Worm (Caenorhabditis elegans): ENCODE measurements around the gene F17C8.6.
A peak's percentile ranks its signal among the peaks of the same experiment; 100 is the strongest.

F17C8.6 gene

ce11 chrIII:4754001-4754561, 8.2 kb upstream of the F17C8.6 start, which contains the start of the genes rps-0 and rbg-3 (continued):
- TF ChIP-seq chd-7 (tag; optimal IDR thresholded peaks at IDR 0.05) (no peak), fkh-3 (tag; optimal IDR thresholded peaks at IDR 0.05) (no peak), mcd-1 (GFP tag; IDR thresholded peaks at IDR 0.05) (peak; percentile 83), T26A5.8 (tag; optimal IDR thresholded peaks at IDR 0.05) (no peak), aptf-2 (GFP tag; conservative IDR thresholded peaks at IDR 0.05) (no peak), ccch-3 (GFP tag; optimal IDR thresholded peaks at IDR 0.05) (no peak), B0019.2 (GFP tag; conservative IDR thresholded peaks at IDR 0.05) (peak; percentile 74; the same call in 1 of the 2 replicates), nhr-27 (tag; optimal IDR thresholded peaks at IDR 0.05) (no peak), Y67H2A.10 (GFP tag; conservative IDR thresholded peaks at IDR 0.05) (peak; percentile 57; the same call in 1 of the 2 replicates), lin-26 (GFP tag; IDR thresholded peaks at IDR 0.05) (no peak), hlh-12 (tag; optimal IDR thresholded peaks at IDR 0.05) (no peak), ztf-3 (GFP tag; optimal IDR thresholded peaks at IDR 0.05) (no peak), tbx-9 (tag; optimal IDR thresholded peaks at IDR 0.05; ENCODE audit: borderline replicate concordance) (no peak), tlf-1 (GFP tag; optimal IDR thresholded peaks at IDR 0.05) (peak; percentile 88), C06A6.2 (GFP tag; conservative IDR thresholded peaks at IDR 0.05) (no peak; the same call in 1 of the 2 replicates), snpc-3.4 (tag; optimal IDR thresholded peaks at IDR 0.05) (peak; percentile 91), cebp-2 (GFP tag; IDR thresholded peaks at IDR 0.05) (no peak), aptf-3 (GFP tag; IDR thresholded peaks at IDR 0.05) (no peak), ceh-100 (GFP tag; IDR thresholded peaks at IDR 0.05) (peak; percentile 27; the same call in 1 of the 2 replicates), F33H1.4 (GFP tag; IDR thresholded peaks at IDR 0.05) (peak; percentile 99), F22D6.2 (tag; optimal IDR thresholded peaks at IDR 0.05) (no peak), lsy-27 (tag; optimal IDR thresholded peaks at IDR 0.05; ENCODE audit: borderline replicate concordance, insufficient read depth) (no peak), let-526 (GFP tag; IDR thresholded peaks at IDR 0.05) (no peak), gei-17 (GFP tag; optimal IDR thresholded peaks at IDR 0.05) (no peak), hlh-26 (GFP tag; conservative IDR thresholded peaks at IDR 0.05) (no peak), snpc-1.3 (tag; optimal IDR thresholded peaks at IDR 0.05; ENCODE audit: insufficient read depth) (peak; percentile 87), nhr-120 (GFP tag; IDR thresholded peaks at IDR 0.05) (no peak), ceh-27 (GFP tag; optimal IDR thresholded peaks at IDR 0.05) (peak; percentile 74), mxl-1 (tag; optimal IDR thresholded peaks at IDR 0.05) (no peak), unc-130 (GFP tag; optimal IDR thresholded peaks at IDR 0.05) (peak; percentile 44), nhr-90 (tag; optimal IDR thresholded peaks at IDR 0.05) (no peak), pbrm-1 (GFP tag; IDR thresholded peaks at IDR 0.05) (peak; percentile 77), tbp1 (GFP tag; optimal IDR thresholded peaks at IDR 0.05) (peak; percentile 64), ceh-79 (tag; optimal IDR thresholded peaks at IDR 0.05) (no peak), madf-3 (GFP tag; IDR thresholded peaks at IDR 0.05) (0 out of 2 replicates have a peak, but pooled peaks have one; percentile 36), ceh-40 (GFP tag; IDR thresholded peaks at IDR 0.05) (no peak), egl-18 (GFP tag; IDR thresholded peaks at IDR 0.05) (no peak), lag-1 (GFP tag; IDR thresholded peaks at IDR 0.05) (no peak), bed-1 (GFP tag; IDR thresholded peaks at IDR 0.05) (no peak), Y56A3A.18 (GFP tag; IDR thresholded peaks at IDR 0.05) (no peak), dpl-1 (GFP tag; optimal IDR thresholded peaks at IDR 0.05) (peak; percentile 75)
